Worm (Caenorhabditis elegans) whole organism, L2 larva: ENCODE measurements around the gene tre-2.

ENCODE experiments used
- C34F6.9 ChIP-seq: fragments of 150-350 bp; optimal IDR thresholded peaks from 2 replicates; lab custom pipeline; 2014; ENCODE audit warnings: missing biosample characterization, missing genetic modification characterization
- F13H6.1 ChIP-seq: sonication (generic microtip); optimal IDR thresholded peaks from 2 replicates; lab custom pipeline; 2016; ENCODE audit warnings: missing genetic modification characterization, missing compliant biosample characterization
- R02D3.7 ChIP-seq: fragments of 150-350 bp; optimal IDR thresholded peaks from 2 replicates; lab custom pipeline; 2014; ENCODE audit warnings: missing biosample characterization, missing genetic modification characterization
- Y55F3AM.14 ChIP-seq: fragments of 200-800 bp; sonication (Bioruptor generic); optimal IDR thresholded peaks from 2 replicates; lab custom pipeline; 2018; ENCODE audit warnings: mild to moderate bottlenecking, missing genetic modification characterization, missing compliant biosample characterization
- alr-1 ChIP-seq: fragments of 150-350 bp; optimal IDR thresholded peaks from 2 replicates; lab custom pipeline; 2014; ENCODE audit warnings: missing biosample characterization, missing genetic modification characterization
- blmp-1 ChIP-seq: sonication (generic microtip); optimal IDR thresholded peaks from 2 replicates; lab custom pipeline; 2017; ENCODE audit warnings: missing genetic modification characterization, mild to moderate bottlenecking, missing compliant biosample characterization, antibody characterized with exemption, moderate library complexity; ENCODE audit not compliant: insufficient read depth
- ceh-16 ChIP-seq: fragments of 150-350 bp; optimal IDR thresholded peaks from 2 replicates; lab custom pipeline; 2014; ENCODE audit warnings: missing biosample characterization, missing genetic modification characterization
- ceh-82 ChIP-seq: fragments of 150-350 bp; optimal IDR thresholded peaks from 2 replicates; lab custom pipeline; 2014; ENCODE audit warnings: missing biosample characterization, missing genetic modification characterization
- crh-2 ChIP-seq: sonication (generic microtip); optimal IDR thresholded peaks from 2 replicates; lab custom pipeline; 2017; ENCODE audit warnings: missing biosample characterization, missing genetic modification characterization
- dmd-4 ChIP-seq: sonication (generic microtip); optimal IDR thresholded peaks from 2 replicates; lab custom pipeline; 2017; ENCODE audit warnings: missing biosample characterization, missing genetic modification characterization
- egl-27 ChIP-seq: sonication (generic microtip); optimal IDR thresholded peaks from 3 replicates; lab custom pipeline; 2017; ENCODE audit warnings: missing biosample characterization, missing genetic modification reagents, missing genetic modification characterization
- elt-1 ChIP-seq: fragments of 150-350 bp; optimal IDR thresholded peaks from 2 replicates; lab custom pipeline; 2014; ENCODE audit warnings: missing biosample characterization, missing genetic modification characterization
- elt-3 ChIP-seq: sonication (generic microtip); optimal IDR thresholded peaks from 2 replicates; lab custom pipeline; 2017; ENCODE audit warnings: missing biosample characterization, missing genetic modification characterization
- fos-1 ChIP-seq: fragments of 150-350 bp; optimal IDR thresholded peaks from 2 replicates; lab custom pipeline; 2014; ENCODE audit warnings: missing biosample characterization, missing genetic modification characterization
- gmeb-1 ChIP-seq: fragments of 150-350 bp; optimal IDR thresholded peaks from 2 replicates; lab custom pipeline; 2014; ENCODE audit warnings: missing biosample characterization, missing genetic modification characterization
- lin-13 ChIP-seq: fragments of 150-350 bp; optimal IDR thresholded peaks from 2 replicates; lab custom pipeline; 2014; ENCODE audit warnings: missing biosample characterization, missing genetic modification reagents, missing genetic modification characterization
- lsy-2 ChIP-seq, 2 experiments: fragments of 150-350 bp in 1 of 2; sonication (generic microtip) in 1 of 2; optimal IDR thresholded peaks; 2 replicates each; lab custom pipeline; 2014 to 2017; ENCODE audit warnings: missing biosample characterization in 2 of 2, missing genetic modification characterization in 2 of 2
- mab-5 ChIP-seq: fragments of 150-350 bp; optimal IDR thresholded peaks from 2 replicates; lab custom pipeline; 2014; ENCODE audit warnings: missing biosample characterization, missing genetic modification characterization
- mdl-1 ChIP-seq, 2 experiments: fragments of 150-350 bp in 1 of 2; sonication (generic microtip) in 1 of 2; optimal IDR thresholded peaks; 2 replicates each; lab custom pipeline; 2017; ENCODE audit warnings: missing biosample characterization in 2 of 2, missing genetic modification characterization in 2 of 2
- nhr-11 ChIP-seq: fragments of 150-350 bp; optimal IDR thresholded peaks from 2 replicates; lab custom pipeline; 2014; ENCODE audit warnings: missing biosample characterization, missing genetic modification characterization
- nhr-129 ChIP-seq: fragments of 150-350 bp; optimal IDR thresholded peaks from 2 replicates; lab custom pipeline; 2014; ENCODE audit warnings: missing biosample characterization, missing genetic modification characterization
- nhr-21 ChIP-seq: fragments of 150-350 bp; optimal IDR thresholded peaks from 2 replicates; lab custom pipeline; 2014; ENCODE audit warnings: missing biosample characterization, missing genetic modification characterization
- nhr-23 ChIP-seq: fragments of 150-350 bp; optimal IDR thresholded peaks from 2 replicates; lab custom pipeline; 2014; ENCODE audit warnings: missing biosample characterization, missing genetic modification reagents, missing genetic modification characterization
- nhr-237 ChIP-seq: fragments of 150-350 bp; optimal IDR thresholded peaks from 2 replicates; lab custom pipeline; 2014; ENCODE audit warnings: missing biosample characterization, missing genetic modification characterization
- nhr-6 ChIP-seq: fragments of 150-350 bp; optimal IDR thresholded peaks from 2 replicates; lab custom pipeline; 2014; ENCODE audit warnings: missing biosample characterization, missing genetic modification characterization
- peb-1 ChIP-seq: fragments of 150-350 bp; optimal IDR thresholded peaks from 2 replicates; lab custom pipeline; 2014; ENCODE audit warnings: missing biosample characterization, missing genetic modification characterization
- sem-4 ChIP-seq: fragments of 150-350 bp; optimal IDR thresholded peaks from 2 replicates; lab custom pipeline; 2014; ENCODE audit warnings: missing biosample characterization, missing genetic modification reagents, missing genetic modification characterization
- sma-3 ChIP-seq: sonication (generic microtip); optimal IDR thresholded peaks from 2 replicates; lab custom pipeline; 2016; ENCODE audit warnings: missing genetic modification reagents, missing genetic modification characterization, missing compliant biosample characterization
- sma-9 ChIP-seq, 2 experiments: fragments of 150-350 bp in 1 of 2; sonication (generic microtip) in 1 of 2; optimal IDR thresholded peaks; 2 replicates each; lab custom pipeline; 2014 to 2016; ENCODE audit warnings: missing genetic modification characterization in 2 of 2, mild to moderate bottlenecking in 1 of 2, missing biosample characterization in 1 of 2, missing compliant biosample characterization in 1 of 2, missing genetic modification reagents in 1 of 2, moderate library complexity in 1 of 2
- snpc-4 ChIP-seq: fragments of 150-350 bp; optimal IDR thresholded peaks from 2 replicates; lab custom pipeline; 2014; ENCODE audit warnings: missing biosample characterization, missing genetic modification characterization
- unc-55 ChIP-seq: fragments of 150-350 bp; sonication (generic microtip); optimal IDR thresholded peaks from 3 replicates; lab custom pipeline; 2014; ENCODE audit warnings: missing biosample characterization, missing genetic modification reagents, missing genetic modification characterization
- unc-62 ChIP-seq: fragments of 150-350 bp; optimal IDR thresholded peaks from 2 replicates; lab custom pipeline; 2014; ENCODE audit warnings: missing biosample characterization, missing genetic modification reagents, missing genetic modification characterization
- zag-1 ChIP-seq: fragments of 150-350 bp; optimal IDR thresholded peaks from 2 replicates; lab custom pipeline; 2014; ENCODE audit warnings: missing biosample characterization, missing genetic modification characterization
- ztf-1 ChIP-seq: fragments of 200-800 bp; sonication (Bioruptor generic); conservative IDR thresholded peaks from 2 replicates; pipeline ENCODE4 v1.3.6; 2022; ENCODE audit warnings: missing genetic modification characterization, missing compliant biosample characterization
- ztf-4 ChIP-seq: fragments of 150-350 bp; optimal IDR thresholded peaks from 2 replicates; lab custom pipeline; 2014; ENCODE audit warnings: missing biosample characterization, missing genetic modification characterization

Gene tre-2

DNA sequence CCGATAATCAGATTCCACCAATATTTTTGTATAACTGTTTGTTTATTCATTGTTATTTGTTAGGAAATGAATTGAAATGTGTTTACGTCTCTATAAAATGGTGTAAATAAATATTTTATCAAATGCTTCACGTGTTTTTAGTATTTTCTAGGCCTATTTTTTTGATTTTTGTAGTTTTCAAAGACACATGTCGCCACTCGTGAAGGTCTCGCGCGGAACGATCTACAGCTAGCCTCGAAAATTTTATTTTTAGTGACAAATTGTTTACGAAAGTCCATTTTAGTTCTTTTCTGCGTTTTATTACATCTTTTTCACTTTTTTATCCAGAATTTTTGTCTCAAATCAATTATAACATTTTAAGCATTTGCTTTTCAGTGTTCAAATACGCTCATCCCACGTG, 20.3 kb upstream of the tre-2 start, which contains the start of gene T22D1.5:
Gene T22D1.5 (plus strand): TSS at position 376 of the 400 bp plus-strand sequence.
- TF ChIP-seq R02D3.7 (tag; lab: Kevin White, UChicago), result no peak
- TF ChIP-seq gmeb-1, result no peak
- no peak for TF ChIP-seq egl-27 (tag; lab: Kevin White, UChicago)
- no peak for TF ChIP-seq mab-5 (tag; lab: Kevin White, UChicago)
- TF ChIP-seq F13H6.1, result no peak
- no peak for TF ChIP-seq nhr-237 (tag; lab: Kevin White, UChicago)

DNA sequence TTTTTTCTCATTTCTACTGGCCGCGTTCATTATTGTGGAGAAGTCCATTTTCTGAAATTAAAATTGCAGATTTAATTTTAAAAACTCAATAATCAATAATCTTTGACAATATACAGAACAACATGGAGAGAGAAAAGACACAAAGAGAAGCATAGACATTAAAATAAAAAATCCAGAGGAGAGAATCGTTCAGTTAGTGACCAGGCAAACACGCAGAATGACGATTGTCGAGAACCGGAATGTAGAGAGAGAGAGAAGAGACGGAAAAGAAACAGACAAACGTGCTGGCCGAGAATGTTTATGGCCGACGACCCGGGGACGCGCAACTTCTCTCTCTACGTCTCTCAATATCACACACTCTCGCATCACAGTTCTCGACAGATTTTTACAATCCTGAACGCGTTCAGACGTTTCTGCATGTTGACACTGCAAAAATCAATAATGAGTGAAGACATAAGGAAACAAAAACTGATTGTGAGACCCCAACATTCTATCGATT, 4.4 kb upstream of the tre-2 start, which contains the start of the genes T05A12.3 and T05A12.4:
Gene T05A12.3 (minus strand): TSS at position 51 of the 499 bp plus-strand sequence.
Gene T05A12.4 (plus strand): TSS at position 348 of the 499 bp plus-strand sequence.
- TF ChIP-seq sma-3 (GFP tag; lab: Kevin White, UChicago) (peak; percentile 7), nhr-23 (no peak), C34F6.9 (peak; percentile 73), sem-4 (peak; percentile 19), egl-27 (tag; lab: Kevin White, UChicago) (no peak), gmeb-1 (peak; percentile 4), nhr-6 (tag; lab: Kevin White, UChicago) (no peak), blmp-1 (tag; lab: Kevin White, UChicago) (peak; percentile 30), alr-1 (tag; lab: Kevin White, UChicago) (no peak), snpc-4 (tag; lab: Kevin White, UChicago) (no peak), elt-3 (tag; lab: Kevin White, UChicago) (no peak), unc-55 (GFP tag; lab: Kevin White, UChicago) (no peak), peb-1 (tag; lab: Kevin White, UChicago) (no peak)

DNA sequence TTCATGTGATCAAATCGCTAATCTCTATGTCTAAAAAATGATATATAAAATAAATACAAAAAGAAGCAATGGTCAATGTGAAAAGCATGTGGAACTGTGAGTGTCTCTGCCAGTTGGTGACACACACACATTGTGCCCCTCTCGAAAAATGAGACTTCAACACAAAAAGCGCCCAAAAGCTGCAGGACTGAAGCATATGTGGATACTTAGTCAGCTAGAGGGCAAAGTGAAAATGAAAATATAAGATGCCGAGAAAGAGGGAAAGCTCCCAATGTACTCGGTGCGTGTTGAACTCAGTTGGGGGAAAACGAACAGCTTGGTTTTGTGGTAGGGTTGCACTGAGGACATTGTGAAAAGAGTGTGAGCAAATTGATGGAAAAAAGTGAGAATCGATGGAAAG, 2.1 kb downstream of the tre-2 start:
- no peak for TF ChIP-seq unc-62 (GFP tag; lab: Kevin White, UChicago)
- TF ChIP-seq nhr-11 (tag; lab: Kevin White, UChicago), result no peak
- TF ChIP-seq lsy-2 (tag; optimal IDR thresholded peaks at IDR 0.05; lab: Kevin White, UChicago), result peak in 1 of 2 experiments; percentile 75
- peak; percentile 24 for TF ChIP-seq nhr-21 (tag; lab: Kevin White, UChicago)
- TF ChIP-seq nhr-6 (tag; lab: Kevin White, UChicago), result peak; percentile 42
- TF ChIP-seq ztf-1 (GFP tag; lab: Robert Waterston, UW), result no peak
- peak; percentile 89 for TF ChIP-seq F13H6.1
- TF ChIP-seq R02D3.7 (tag; lab: Kevin White, UChicago), result no peak
- TF ChIP-seq snpc-4 (tag; lab: Kevin White, UChicago), result peak; percentile 3
- no peak for TF ChIP-seq dmd-4 (tag; lab: Kevin White, UChicago)
- TF ChIP-seq sma-9 (GFP tag; optimal IDR thresholded peaks at IDR 0.05; lab: Kevin White, UChicago), result peak; percentile 100
- peak; percentile 86 for TF ChIP-seq sma-9 (tag; optimal IDR thresholded peaks at IDR 0.05; lab: Kevin White, UChicago)
- peak; percentile 51 for TF ChIP-seq mab-5 (tag; lab: Kevin White, UChicago)
- TF ChIP-seq zag-1 (tag; lab: Kevin White, UChicago), result peak; percentile 67
- no peak for TF ChIP-seq elt-1
- TF ChIP-seq ceh-16 (tag; lab: Kevin White, UChicago), result no peak
- TF ChIP-seq gmeb-1, result no peak
- TF ChIP-seq alr-1 (tag; lab: Kevin White, UChicago), result no peak
- TF ChIP-seq unc-55 (GFP tag; lab: Kevin White, UChicago), result peak; percentile 45
- peak; percentile 39 for TF ChIP-seq crh-2
- peak; percentile 86 for TF ChIP-seq nhr-129 (tag; lab: Kevin White, UChicago)
- TF ChIP-seq blmp-1 (tag; lab: Kevin White, UChicago), result peak; percentile 8
- peak; percentile 60 for TF ChIP-seq C34F6.9
- no peak for TF ChIP-seq nhr-237 (tag; lab: Kevin White, UChicago)
- peak; percentile 49 to 62 for TF ChIP-seq mdl-1 (tag; optimal IDR thresholded peaks at IDR 0.05; lab: Kevin White, UChicago)
- peak; percentile 66 for TF ChIP-seq fos-1 (tag; lab: Kevin White, UChicago)
- TF ChIP-seq Y55F3AM.14 (GFP tag; lab: Kevin White, UChicago), result no peak
- TF ChIP-seq lin-13 (GFP tag; lab: Kevin White, UChicago), result peak; percentile 42
- peak; percentile 53 for TF ChIP-seq sem-4
- peak; percentile 71 for TF ChIP-seq egl-27 (tag; lab: Kevin White, UChicago)

DNA sequence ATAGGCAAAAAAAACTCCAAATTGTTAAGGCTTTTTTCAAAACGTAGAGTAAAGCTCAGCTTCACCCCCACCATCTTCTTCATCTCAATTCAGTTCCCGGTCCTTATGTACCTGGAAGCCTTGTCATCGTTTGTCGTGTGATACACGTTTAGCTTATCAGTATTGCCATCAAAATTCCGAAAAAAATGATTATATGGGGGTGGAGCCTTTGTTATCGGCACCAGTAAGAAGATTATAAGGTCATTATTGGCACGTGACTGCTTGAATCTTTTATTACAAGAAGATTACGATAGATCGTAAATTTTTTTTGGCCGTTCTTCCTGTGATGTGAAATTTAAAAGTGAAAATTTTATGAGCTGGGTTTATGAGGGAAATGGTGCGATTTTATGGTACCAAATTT, 2.8 kb downstream of the tre-2 start:
- TF ChIP-seq ceh-82 (no peak), gmeb-1 (peak; percentile 42), fos-1 (tag; lab: Kevin White, UChicago) (peak; percentile 87), nhr-11 (tag; lab: Kevin White, UChicago) (no peak), dmd-4 (tag; lab: Kevin White, UChicago) (no peak), ztf-4 (tag; lab: Kevin White, UChicago) (no peak), snpc-4 (tag; lab: Kevin White, UChicago) (no peak), F13H6.1 (peak; percentile 0), sma-9 (GFP tag; optimal IDR thresholded peaks at IDR 0.05; lab: Kevin White, UChicago) (peak; percentile 86), sma-9 (tag; optimal IDR thresholded peaks at IDR 0.05; lab: Kevin White, UChicago) (no peak), crh-2 (peak; percentile 33), sma-3 (GFP tag; lab: Kevin White, UChicago) (peak; percentile 19), mab-5 (tag; lab: Kevin White, UChicago) (no peak)
- TF ChIP-seq, all 48 proteins: peak for 6
